Fruit fly (Drosophila melanogaster): ENCODE data around the gene Rab19.

dm6 chr3L:8312290-8312689 is 15.5 kb downstream of the Rab19 start:
- TF ChIP-seq Ets98B (GFP tag; IDR thresholded peaks at IDR 0.05) (no peak), Snoo (tag; optimal IDR thresholded peaks at IDR 0.05) (no peak), CG12605 (GFP tag; IDR thresholded peaks at IDR 0.05) (no peak)

Data from whole organism, pupa.